Worm (Caenorhabditis elegans) whole organism, late embryonic: Measurements from ENCODE around the gene T22G5.3.

Experiments used
- nfya-1 ChIP-seq: sonication (generic microtip); optimal IDR thresholded peaks from 2 replicates; lab custom pipeline; 2017; ENCODE audit warnings: missing genetic modification characterization, mild to moderate bottlenecking, missing compliant biosample characterization, antibody characterized with exemption, moderate library complexity
- pha-2 ChIP-seq: sonication (generic microtip); optimal IDR thresholded peaks from 2 replicates; lab custom pipeline; 2017; ENCODE audit warnings: mild to moderate bottlenecking, missing genetic modification characterization, missing compliant biosample characterization

DNA sequence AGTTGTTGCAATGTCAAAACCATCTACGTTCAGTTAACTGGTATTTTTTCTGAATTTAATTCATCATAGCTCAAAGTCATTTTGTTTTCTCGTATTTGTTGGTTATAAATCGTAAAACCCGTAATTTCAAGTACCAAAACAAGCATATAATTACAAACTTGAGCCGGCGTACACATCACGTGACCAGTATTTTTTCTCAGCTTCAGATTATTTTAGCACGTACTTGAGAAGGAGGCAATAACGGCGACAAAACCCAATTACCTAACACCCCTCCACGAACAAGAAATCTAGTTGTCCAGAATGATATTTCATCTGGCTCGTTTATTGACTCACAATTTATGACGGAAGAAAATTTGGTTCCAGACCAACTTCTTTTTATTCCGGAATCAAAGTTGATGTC, 21.8 kb upstream of the T22G5.3 start, which contains the start of gene srx-135:
- TF ChIP-seq pha-2 (tag; lab: Kevin White, UChicago) = no peak
- no peak for TF ChIP-seq nfya-1 (tag; lab: Kevin White, UChicago)
